Fruit fly (Drosophila melanogaster): ENCODE results near the gene CG9663.

CG9663 gene

dm6 chr2L:3302958-3303842 is at the start of gene CG9663:
Gene CG9663, minus strand, starts transcription at chr2L:3303130.
- TF ChIP-seq EcR (GFP tag; optimal IDR thresholded peaks at IDR 0.05) (peak in 1 of 2 experiments; percentile 5), CG8478 (optimal IDR thresholded peaks at IDR 0.05) (no peak)

- TF ChIP-seq usp (GFP tag; optimal IDR thresholded peaks at IDR 0.05) (no peak), pan (optimal IDR thresholded peaks at IDR 0.05) (no peak), Dll (optimal IDR thresholded peaks at IDR 0.05) (no peak), CG8478 (optimal IDR thresholded peaks at IDR 0.05) (no peak)
Observed at dm6 chr2L:3351575-3352219, 48.8 kb upstream of the CG9663 start.

dm6 chr2L:3348146-3348747 is 45.3 kb upstream of the CG9663 start:
- TF ChIP-seq usp (GFP tag; optimal IDR thresholded peaks at IDR 0.05): no peak
- no peak for TF ChIP-seq CG8478 (optimal IDR thresholded peaks at IDR 0.05)
- no peak for TF ChIP-seq EcR (GFP tag; optimal IDR thresholded peaks at IDR 0.05)
- no peak for TF ChIP-seq psq (optimal IDR thresholded peaks at IDR 0.05)
- no peak for TF ChIP-seq Dll (optimal IDR thresholded peaks at IDR 0.05)
- no peak for TF ChIP-seq pan (optimal IDR thresholded peaks at IDR 0.05)

dm6 chr2L:3346483-3346839 is 43.5 kb upstream of the CG9663 start:
- no peak for TF ChIP-seq EcR (GFP tag; optimal IDR thresholded peaks at IDR 0.05)
- TF ChIP-seq CG8478 (optimal IDR thresholded peaks at IDR 0.05): no peak
- no peak for TF ChIP-seq usp (GFP tag; optimal IDR thresholded peaks at IDR 0.05)
- TF ChIP-seq psq (optimal IDR thresholded peaks at IDR 0.05): no peak

dm6 chr2L:3345763-3346482 is 43.0 kb upstream of the CG9663 start:
- no peak for TF ChIP-seq CG8478 (optimal IDR thresholded peaks at IDR 0.05)
- no peak for TF ChIP-seq psq (optimal IDR thresholded peaks at IDR 0.05)
- TF ChIP-seq pan (optimal IDR thresholded peaks at IDR 0.05): no peak
- peak; percentile 14 for TF ChIP-seq Dll (optimal IDR thresholded peaks at IDR 0.05)
- peak; percentile 91 to 97 for TF ChIP-seq EcR (GFP tag; optimal IDR thresholded peaks at IDR 0.05)

dm6 chr2L:3342369-3342768 is 39.4 kb upstream of the CG9663 start:
- TF ChIP-seq Dll (optimal IDR thresholded peaks at IDR 0.05): no peak
- no peak for TF ChIP-seq CG8478 (optimal IDR thresholded peaks at IDR 0.05)
- TF ChIP-seq psq (optimal IDR thresholded peaks at IDR 0.05): no peak
- no peak for TF ChIP-seq pan (optimal IDR thresholded peaks at IDR 0.05)
- TF ChIP-seq EcR (GFP tag; optimal IDR thresholded peaks at IDR 0.05): no peak
- no peak for TF ChIP-seq usp (GFP tag; optimal IDR thresholded peaks at IDR 0.05)

dm6 chr2L:3341231-3341935 is 38.5 kb upstream of the CG9663 start:
- TF ChIP-seq EcR (GFP tag; optimal IDR thresholded peaks at IDR 0.05) (peak; percentile 10 to 68), Dll (optimal IDR thresholded peaks at IDR 0.05) (no peak)

dm6 chr2L:3339420-3339819 is 36.5 kb upstream of the CG9663 start:
- TF ChIP-seq EcR (GFP tag; optimal IDR thresholded peaks at IDR 0.05) (peak; percentile 96 to 97), usp (GFP tag; optimal IDR thresholded peaks at IDR 0.05) (no peak), CG8478 (optimal IDR thresholded peaks at IDR 0.05) (no peak), Dll (optimal IDR thresholded peaks at IDR 0.05) (no peak)

- TF ChIP-seq pan (optimal IDR thresholded peaks at IDR 0.05) (peak; percentile 57), Dll (optimal IDR thresholded peaks at IDR 0.05) (no peak)
Observed at dm6 chr2L:3338566-3339215, 35.8 kb upstream of the CG9663 start.

- TF ChIP-seq Dll (optimal IDR thresholded peaks at IDR 0.05) (no peak), pan (optimal IDR thresholded peaks at IDR 0.05) (no peak), EcR (GFP tag; optimal IDR thresholded peaks at IDR 0.05) (no peak), psq (optimal IDR thresholded peaks at IDR 0.05) (no peak), CG8478 (optimal IDR thresholded peaks at IDR 0.05) (no peak), usp (GFP tag; optimal IDR thresholded peaks at IDR 0.05) (no peak)
Observed at dm6 chr2L:3332514-3332913, 29.6 kb upstream of the CG9663 start, which contains the start of gene CG15408. Gene CG15408, plus strand, starts transcription at chr2L:3332814.

dm6 chr2L:3330628-3331027 is 27.7 kb upstream of the CG9663 start, which contains the start of gene CG3285:
Gene CG3285, plus strand, starts transcription at chr2L:3330928.
- no peak for TF ChIP-seq Dll (optimal IDR thresholded peaks at IDR 0.05)
- TF ChIP-seq usp (GFP tag; optimal IDR thresholded peaks at IDR 0.05): no peak
- no peak for TF ChIP-seq pan (optimal IDR thresholded peaks at IDR 0.05)
- no peak for TF ChIP-seq EcR (GFP tag; optimal IDR thresholded peaks at IDR 0.05)
- no peak for TF ChIP-seq CG8478 (optimal IDR thresholded peaks at IDR 0.05)
- no peak for TF ChIP-seq psq (optimal IDR thresholded peaks at IDR 0.05)
